Fruit fly (Drosophila melanogaster) whole organism, embryonic: ENCODE results near the gene gcm.
A peak's percentile ranks its signal among the peaks of the same experiment; 100 is the strongest.

Experiments used
- Adf1 ChIP-seq: fragments of 200-800 bp; sonication (Bioruptor generic); IDR thresholded peaks from 2 replicates; pipeline ENCODE4 v1.3.6; 2022; ENCODE audit warnings: missing biosample characterization, missing genetic modification characterization
- Bgb ChIP-seq: fragments of 200-800 bp; sonication (Bioruptor generic); IDR thresholded peaks from 2 replicates; pipeline ENCODE4 v1.3.6; 2022; ENCODE audit warnings: missing biosample characterization, missing genetic modification characterization; ENCODE audit not compliant: partially characterized antibody
- BtbVII ChIP-seq: fragments of 200-800 bp; sonication (Bioruptor generic); optimal IDR thresholded peaks from 3 replicates; lab custom pipeline; 2017; ENCODE audit warnings: missing biosample characterization, mild to moderate bottlenecking, missing genetic modification characterization
- CG10147 ChIP-seq: fragments of 200-800 bp; sonication (Bioruptor generic); optimal IDR thresholded peaks from 2 replicates; lab custom pipeline; 2019; ENCODE audit warnings: missing biosample characterization, mild to moderate bottlenecking, missing genetic modification characterization, moderate library complexity
- CG11560 ChIP-seq: fragments of 200-800 bp; sonication (Bioruptor generic); IDR thresholded peaks from 3 replicates; pipeline ENCODE4 v1.3.6; 2022; ENCODE audit warnings: missing biosample characterization, missing genetic modification characterization
- CG11723 ChIP-seq: fragments of 200-800 bp; sonication (Bioruptor generic); optimal IDR thresholded peaks from 2 replicates; lab custom pipeline; 2017; ENCODE audit warnings: missing biosample characterization, mild to moderate bottlenecking, missing genetic modification characterization
- CG12071 ChIP-seq: fragments of 200-800 bp; sonication (Bioruptor generic); optimal IDR thresholded peaks from 3 replicates; lab custom pipeline; 2018; ENCODE audit warnings: missing biosample characterization, mild to moderate bottlenecking, missing genetic modification characterization
- CG12391 ChIP-seq: fragments of 200-800 bp; sonication (Bioruptor generic); optimal IDR thresholded peaks from 3 replicates; lab custom pipeline; 2018; ENCODE audit warnings: missing biosample characterization, mild to moderate bottlenecking, missing genetic modification characterization, moderate library complexity
- CG13624 ChIP-seq: fragments of 200-800 bp; sonication (Bioruptor generic); optimal IDR thresholded peaks from 2 replicates; lab custom pipeline; 2016; ENCODE audit warnings: missing biosample characterization, missing genetic modification characterization
- CG1529 ChIP-seq: fragments of 200-800 bp; sonication (Bioruptor generic); optimal IDR thresholded peaks from 3 replicates; lab custom pipeline; 2018; ENCODE audit warnings: missing biosample characterization, missing genetic modification characterization
- CG15479 ChIP-seq: fragments of 200-800 bp; sonication (Bioruptor generic); optimal IDR thresholded peaks from 3 replicates; lab custom pipeline; 2019; ENCODE audit warnings: missing biosample characterization, mild to moderate bottlenecking, missing genetic modification characterization, moderate library complexity
- CG17385 ChIP-seq: fragments of 200-800 bp; sonication (Bioruptor generic); optimal IDR thresholded peaks from 3 replicates; lab custom pipeline; 2018; ENCODE audit warnings: missing biosample characterization, mild to moderate bottlenecking, missing genetic modification characterization
- CG18599 ChIP-seq: fragments of 200-800 bp; sonication (Bioruptor generic); optimal IDR thresholded peaks from 3 replicates; lab custom pipeline; 2017; ENCODE audit warnings: missing biosample characterization, missing genetic modification characterization, mild to moderate bottlenecking, moderate library complexity, missing genetic modification reagents
- CG18619 ChIP-seq: fragments of 200-800 bp; sonication (Bioruptor generic); optimal IDR thresholded peaks from 3 replicates; lab custom pipeline; 2017; ENCODE audit warnings: missing biosample characterization, mild to moderate bottlenecking, missing genetic modification characterization
- CG2678 ChIP-seq: fragments of 200-800 bp; sonication (Bioruptor generic); optimal IDR thresholded peaks from 3 replicates; lab custom pipeline; 2019; ENCODE audit warnings: missing biosample characterization, mild to moderate bottlenecking, missing genetic modification characterization, moderate library complexity
- CG31224 ChIP-seq: fragments of 200-800 bp; sonication (Bioruptor generic); IDR thresholded peaks from 2 replicates; pipeline ENCODE4 v1.3.6; 2022; ENCODE audit warnings: missing biosample characterization, missing genetic modification characterization
- CG3281 ChIP-seq: fragments of 200-800 bp; sonication (Bioruptor generic); optimal IDR thresholded peaks from 3 replicates; lab custom pipeline; 2017; ENCODE audit warnings: missing biosample characterization, mild to moderate bottlenecking, missing genetic modification characterization
- CG7271 ChIP-seq: fragments of 200-800 bp; sonication (Bioruptor generic); optimal IDR thresholded peaks from 2 replicates; lab custom pipeline; 2018; ENCODE audit warnings: missing biosample characterization, mild to moderate bottlenecking, missing genetic modification characterization, moderate library complexity
- CG7357 ChIP-seq: fragments of 200-800 bp; sonication (Bioruptor generic); IDR thresholded peaks from 3 replicates; pipeline ENCODE4 v1.3.6; 2022; ENCODE audit warnings: missing biosample characterization, missing genetic modification characterization
- CG7786 ChIP-seq: fragments of 200-800 bp; sonication (Bioruptor generic); optimal IDR thresholded peaks from 2 replicates; lab custom pipeline; 2016; ENCODE audit warnings: missing biosample characterization, missing genetic modification characterization
- CG8388 ChIP-seq: fragments of 200-800 bp; sonication (Bioruptor generic); optimal IDR thresholded peaks from 2 replicates; lab custom pipeline; 2019; ENCODE audit warnings: missing biosample characterization, mild to moderate bottlenecking, missing genetic modification characterization, moderate library complexity
- CG9932 ChIP-seq: fragments of 200-800 bp; sonication (Bioruptor generic); IDR thresholded peaks from 2 replicates; pipeline ENCODE4 v1.3.6; 2022; ENCODE audit warnings: missing biosample characterization, missing genetic modification characterization
- Fer2 ChIP-seq: fragments of 200-800 bp; sonication (Bioruptor generic); optimal IDR thresholded peaks from 2 replicates; lab custom pipeline; 2018; ENCODE audit warnings: missing biosample characterization, mild to moderate bottlenecking, missing genetic modification characterization, moderate library complexity
- Gsc ChIP-seq: fragments of 200-800 bp; sonication (Bioruptor generic); IDR thresholded peaks from 2 replicates; pipeline ENCODE4 v1.3.6; 2022; ENCODE audit warnings: missing biosample characterization, missing genetic modification characterization
- HLH54F ChIP-seq: fragments of 200-800 bp; sonication (Bioruptor generic); optimal IDR thresholded peaks from 3 replicates; lab custom pipeline; 2016; ENCODE audit warnings: missing biosample characterization, missing genetic modification characterization
- Kr ChIP-seq: fragments of 200-800 bp; sonication (Bioruptor generic); optimal IDR thresholded peaks from 2 replicates; lab custom pipeline; 2017; ENCODE audit warnings: missing biosample characterization, mild to moderate bottlenecking, missing genetic modification characterization
- MBD-R2 ChIP-seq: fragments of 200-800 bp; sonication (Bioruptor generic); IDR thresholded peaks from 2 replicates; pipeline ENCODE4 v1.3.6; 2022; ENCODE audit warnings: missing biosample characterization, missing genetic modification characterization
- NC2β ChIP-seq: fragments of 200-800 bp; sonication (Bioruptor generic); optimal IDR thresholded peaks from 2 replicates; lab custom pipeline; 2016; ENCODE audit warnings: missing biosample characterization, missing genetic modification characterization
- NK7.1 ChIP-seq: fragments of 200-800 bp; sonication (Bioruptor generic); optimal IDR thresholded peaks from 3 replicates; lab custom pipeline; 2016; ENCODE audit warnings: missing biosample characterization, missing genetic modification characterization
- NfI ChIP-seq: fragments of 200-800 bp; sonication (Bioruptor generic); optimal IDR thresholded peaks from 3 replicates; lab custom pipeline; 2018; ENCODE audit warnings: missing biosample characterization, mild to moderate bottlenecking, missing genetic modification characterization, moderate library complexity
- Oaz ChIP-seq: fragments of 200-800 bp; sonication (Bioruptor generic); IDR thresholded peaks from 2 replicates; pipeline ENCODE4 v1.3.6; 2022; ENCODE audit warnings: missing biosample characterization, missing genetic modification characterization
- Optix ChIP-seq: fragments of 200-800 bp; sonication (Bioruptor generic); IDR thresholded peaks from 3 replicates; pipeline ENCODE4 v1.3.6; 2022; ENCODE audit warnings: missing biosample characterization, missing genetic modification characterization
- Side ChIP-seq: fragments of 200-800 bp; sonication (Bioruptor generic); optimal IDR thresholded peaks from 2 replicates; lab custom pipeline; 2016; ENCODE audit warnings: missing biosample characterization, missing genetic modification characterization
- Sin3A ChIP-seq: fragments of >200 bp; optimal IDR thresholded peaks from 2 replicates; lab custom pipeline; 2018
- TFAM ChIP-seq: fragments of 200-800 bp; sonication (Bioruptor generic); optimal IDR thresholded peaks from 2 replicates; lab custom pipeline; 2017; ENCODE audit warnings: missing biosample characterization, missing genetic modification characterization, inconsistent platforms
- bcd ChIP-seq: fragments of 200-800 bp; sonication (Bioruptor generic); optimal IDR thresholded peaks from 2 replicates; lab custom pipeline; 2017; ENCODE audit warnings: missing biosample characterization, mild to moderate bottlenecking, missing genetic modification characterization
- cato ChIP-seq: fragments of 200-800 bp; sonication (Bioruptor generic); optimal IDR thresholded peaks from 2 replicates; lab custom pipeline; 2016; ENCODE audit warnings: missing biosample characterization, missing genetic modification characterization, borderline replicate concordance
- ci ChIP-seq: fragments of 200-800 bp; sonication (Bioruptor generic); IDR thresholded peaks from 3 replicates; pipeline ENCODE4 v1.3.6; 2022; ENCODE audit warnings: missing biosample characterization, missing genetic modification characterization
- crp ChIP-seq, 2 experiments: fragments of 200-800 bp; sonication (Bioruptor generic); optimal IDR thresholded peaks; 2 replicates in 1 of 2; 3 replicates in 1 of 2; lab custom pipeline; 2017; ENCODE audit warnings: missing biosample characterization in 2 of 2, missing genetic modification characterization in 2 of 2, mild to moderate bottlenecking in 1 of 2, moderate library complexity in 1 of 2
- dmrt99B ChIP-seq: fragments of 200-800 bp; sonication (Bioruptor generic); optimal IDR thresholded peaks from 2 replicates; lab custom pipeline; 2018; ENCODE audit warnings: missing biosample characterization, mild to moderate bottlenecking, missing genetic modification characterization, moderate library complexity
- ems ChIP-seq: fragments of 200-800 bp; sonication (Bioruptor generic); optimal IDR thresholded peaks from 3 replicates; lab custom pipeline; 2016; ENCODE audit warnings: missing biosample characterization, missing genetic modification characterization
- fd3F ChIP-seq: fragments of 200-800 bp; sonication (Bioruptor generic); optimal IDR thresholded peaks from 2 replicates; lab custom pipeline; 2018; ENCODE audit warnings: missing biosample characterization, mild to moderate bottlenecking, missing genetic modification characterization, moderate library complexity
- lbe ChIP-seq: fragments of 200-800 bp; sonication (Bioruptor generic); optimal IDR thresholded peaks from 2 replicates; lab custom pipeline; 2016; ENCODE audit warnings: missing biosample characterization, mild to moderate bottlenecking, missing genetic modification characterization
- mam ChIP-seq: fragments of 200-800 bp; sonication (Bioruptor generic); optimal IDR thresholded peaks from 3 replicates; lab custom pipeline; 2016; ENCODE audit warnings: missing biosample characterization, missing genetic modification characterization
- nerfin-2 ChIP-seq: fragments of 200-800 bp; sonication (Bioruptor generic); IDR thresholded peaks from 2 replicates; pipeline ENCODE4 v1.3.6; 2022; ENCODE audit warnings: missing biosample characterization, missing genetic modification characterization; ENCODE audit not compliant: partially characterized antibody
- oc ChIP-seq: fragments of 200-800 bp; sonication (Bioruptor generic); optimal IDR thresholded peaks from 2 replicates; lab custom pipeline; 2018; ENCODE audit warnings: missing biosample characterization, mild to moderate bottlenecking, missing genetic modification characterization, moderate library complexity
- pan ChIP-seq, 4 experiments: fragments of >200 bp in 3 of 4; fragments of 200-800 bp in 1 of 4; sonication (Bioruptor generic) in 1 of 4; optimal IDR thresholded peaks in 3 of 4; IDR thresholded peaks in 1 of 4; 2 replicates each; pipeline versions ENCODE4 v1.3.6 to Lab custom; 2017 to 2022; ENCODE audit warnings: missing biosample characterization in 2 of 4, missing genetic modification characterization in 2 of 4, mixed read lengths in 1 of 4
- phol ChIP-seq: fragments of 200-800 bp; sonication (Bioruptor generic); optimal IDR thresholded peaks from 3 replicates; lab custom pipeline; 2018; ENCODE audit warnings: missing biosample characterization, mild to moderate bottlenecking, missing genetic modification characterization, moderate library complexity
- pros ChIP-seq: fragments of 200-800 bp; sonication (Bioruptor generic); optimal IDR thresholded peaks from 3 replicates; lab custom pipeline; 2019; ENCODE audit warnings: missing biosample characterization, mild to moderate bottlenecking, missing genetic modification characterization, moderate library complexity
- pum ChIP-seq: fragments of 200-800 bp; sonication (Bioruptor generic); optimal IDR thresholded peaks from 2 replicates; lab custom pipeline; 2016; ENCODE audit warnings: missing biosample characterization, missing genetic modification characterization
- sens ChIP-seq: fragments of 200-800 bp; sonication (Bioruptor generic); peaks from one replicate; lab custom pipeline; 2016; ENCODE audit warnings: missing biosample characterization, missing genetic modification characterization
- twi ChIP-seq: fragments of 200-800 bp; optimal IDR thresholded peaks from 2 replicates; lab custom pipeline; 2019; ENCODE audit warnings: missing biosample characterization, mild to moderate bottlenecking, missing genetic modification characterization, moderate library complexity

Gene gcm

DNA sequence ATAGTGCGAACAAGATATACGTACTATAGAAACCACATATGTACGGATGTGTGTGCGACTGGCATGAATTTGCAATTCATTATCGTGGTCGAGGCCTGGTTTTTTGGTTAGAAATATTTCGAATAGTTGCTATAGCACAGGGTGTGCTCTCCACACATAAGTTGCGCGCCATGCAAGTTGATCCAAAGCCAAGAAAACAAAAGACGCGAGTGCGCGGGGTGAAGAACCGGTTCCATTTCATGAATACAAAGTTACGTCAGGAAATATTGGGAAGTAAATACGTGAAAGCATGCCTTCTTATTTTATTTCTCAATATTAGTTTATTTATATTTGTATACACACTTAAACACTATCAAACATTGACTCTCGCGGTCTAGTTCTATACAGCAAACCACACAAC is 32.4 kb upstream of the gcm start (continued):
- no peak for TF ChIP-seq ems
- TF ChIP-seq CG15479 (GFP tag; lab: Kevin White, UChicago) = no peak
- TF ChIP-seq CG1529 (GFP tag; lab: Kevin White, UChicago) = no peak
- peak; percentile 43; the same call in 1 of the 2 replicates for TF ChIP-seq CG9932
- no peak for TF ChIP-seq NK7.1 (GFP tag; lab: Kevin White, UChicago)
- TF ChIP-seq Kr (GFP tag; lab: Kevin White, UChicago) = no peak
- TF ChIP-seq sens = peak; percentile 88
- no peak for TF ChIP-seq cato
- peak; percentile 49 for TF ChIP-seq NfI
- TF ChIP-seq TFAM = no peak
- no peak for TF ChIP-seq CG18619 (GFP tag; lab: Kevin White, UChicago)
- no peak for TF ChIP-seq CG17385 (GFP tag; lab: Kevin White, UChicago)
- TF ChIP-seq Sin3A = no peak
- TF ChIP-seq CG31224 = no peak
- TF ChIP-seq MBD-R2 (GFP tag; lab: Robert Waterston, UW) = no peak; the same call in 1 of the 2 replicates
- peak; percentile 4 for TF ChIP-seq dmrt99B
- TF ChIP-seq CG7271 (tag; lab: Kevin White, UChicago) = no peak
- no peak for TF ChIP-seq Fer2 (tag; lab: Kevin White, UChicago)
- no peak for TF ChIP-seq nerfin-2 (GFP tag; lab: Robert Waterston, UW)
- TF ChIP-seq CG11560 (tag; lab: Robert Waterston, UW) = no peak
- no peak for TF ChIP-seq Oaz (GFP tag; lab: Robert Waterston, UW)
- TF ChIP-seq Gsc = no peak
- no peak for TF ChIP-seq pan (optimal IDR thresholded peaks at IDR 0.05; lab: Kevin White, UChicago)
- no peak for TF ChIP-seq pan (GFP tag; optimal IDR thresholded peaks at IDR 0.05 in 1 of 2, IDR thresholded peaks at IDR 0.05 in 1 of 2)
- no peak for TF ChIP-seq pum (GFP tag; lab: Kevin White, UChicago)
- peak; percentile 27 for TF ChIP-seq bcd
- no peak for TF ChIP-seq CG7786 (GFP tag; lab: Kevin White, UChicago)
- TF ChIP-seq Adf1 (GFP tag; lab: Robert Waterston, UW) = no peak
- TF ChIP-seq BtbVII (GFP tag; lab: Kevin White, UChicago) = no peak
- peak; percentile 47 for TF ChIP-seq CG2678 (tag; lab: Kevin White, UChicago)
- TF ChIP-seq CG18599 (GFP tag; lab: Kevin White, UChicago) = peak; percentile 33
- TF ChIP-seq CG8388 (GFP tag; lab: Kevin White, UChicago) = peak; percentile 12
- no peak for TF ChIP-seq CG7357
- TF ChIP-seq HLH54F (GFP tag; lab: Kevin White, UChicago) = no peak
- TF ChIP-seq Side (GFP tag; lab: Kevin White, UChicago) = no peak
- peak; percentile 22 for TF ChIP-seq mam (GFP tag; lab: Kevin White, UChicago)
- TF ChIP-seq Bgb = no peak
- no peak for TF ChIP-seq pros (GFP tag; lab: Kevin White, UChicago)
- TF ChIP-seq CG12391 (tag; lab: Kevin White, UChicago) = no peak
- no peak for TF ChIP-seq CG11723 (GFP tag; lab: Kevin White, UChicago)

dm6 chr2L:9613006-9613690 is 31.6 kb upstream of the gcm start, which contains the start of gene Trx2:
Trx2 (plus strand) TSS chr2L:9613166.
- no peak for TF ChIP-seq lbe (GFP tag; lab: Kevin White, UChicago)
- TF ChIP-seq CG12071 (GFP tag; lab: Kevin White, UChicago) = no peak
- TF ChIP-seq CG13624 (GFP tag; lab: Kevin White, UChicago) = peak; percentile 62
- peak; percentile 16 for TF ChIP-seq NC2β
- peak; percentile 60; the same call in 2 of the 3 replicates for TF ChIP-seq ci (GFP tag; lab: Robert Waterston, UW)
- TF ChIP-seq Adf1 (GFP tag; lab: Robert Waterston, UW) = peak; percentile 38; the same call in 1 of the 2 replicates
- TF ChIP-seq crp (GFP tag; optimal IDR thresholded peaks at IDR 0.05; lab: Kevin White, UChicago) = no peak
- TF ChIP-seq CG10147 = no peak
- TF ChIP-seq CG3281 (GFP tag; lab: Kevin White, UChicago) = peak; percentile 8
- TF ChIP-seq phol (tag; lab: Kevin White, UChicago) = no peak
- no peak for TF ChIP-seq twi (tag; lab: Kevin White, UChicago)
- no peak for TF ChIP-seq Optix (GFP tag; lab: Robert Waterston, UW)
- peak; percentile 14 for TF ChIP-seq oc (tag; lab: Kevin White, UChicago)
- no peak for TF ChIP-seq fd3F (GFP tag; lab: Kevin White, UChicago)
